Fruit fly (Drosophila melanogaster) whole organism, adult: Measurements from ENCODE around the gene dati.
A peak's percentile ranks its signal among the peaks of the same experiment; 100 is the strongest.

ENCODE experiments used
- CG11617 ChIP-seq: fragments of 200-800 bp; sonication (Bioruptor generic); optimal IDR thresholded peaks from 2 replicates; lab custom pipeline; 2017; ENCODE audit warnings: mild to moderate bottlenecking, missing biosample characterization, missing genetic modification reagents, missing genetic modification characterization
- CG12768 ChIP-seq: fragments of 200-800 bp; sonication (Bioruptor generic); optimal IDR thresholded peaks from 2 replicates; lab custom pipeline; 2017; ENCODE audit warnings: missing biosample characterization, missing genetic modification characterization, mild to moderate bottlenecking, moderate library complexity, missing genetic modification reagents
- CG14711 ChIP-seq: fragments of 200-800 bp; sonication (Bioruptor generic); optimal IDR thresholded peaks from 2 replicates; lab custom pipeline; 2018; ENCODE audit warnings: missing biosample characterization, mild to moderate bottlenecking, missing genetic modification characterization, moderate library complexity
- CG1620 ChIP-seq: fragments of 200-800 bp; sonication (Bioruptor generic); optimal IDR thresholded peaks from 2 replicates; lab custom pipeline; 2016; ENCODE audit warnings: missing biosample characterization, missing genetic modification characterization
- CG33017 ChIP-seq: fragments of 200-800 bp; sonication (Bioruptor generic); optimal IDR thresholded peaks from 2 replicates; lab custom pipeline; 2018; ENCODE audit warnings: missing biosample characterization, mild to moderate bottlenecking, missing genetic modification characterization, moderate library complexity
- CG5204 ChIP-seq: fragments of 200-800 bp; sonication (Bioruptor generic); optimal IDR thresholded peaks from 2 replicates; lab custom pipeline; 2016; ENCODE audit warnings: missing biosample characterization, missing genetic modification characterization
- CG7045 ChIP-seq: fragments of 200-800 bp; sonication (Bioruptor generic); optimal IDR thresholded peaks from 2 replicates; lab custom pipeline; 2017; ENCODE audit warnings: missing biosample characterization, mild to moderate bottlenecking, missing genetic modification characterization
- CG7101 ChIP-seq: fragments of 200-800 bp; sonication (Bioruptor generic); optimal IDR thresholded peaks from 2 replicates; lab custom pipeline; 2018; ENCODE audit warnings: missing biosample characterization, mild to moderate bottlenecking, missing genetic modification characterization, moderate library complexity
- Clk ChIP-seq: fragments of 200-800 bp; sonication (Bioruptor generic); optimal IDR thresholded peaks from 2 replicates; lab custom pipeline; 2017; ENCODE audit warnings: missing biosample characterization, missing genetic modification characterization
- Crg-1 ChIP-seq: fragments of 200-800 bp; sonication (Bioruptor generic); optimal IDR thresholded peaks from 2 replicates; lab custom pipeline; 2016; ENCODE audit warnings: missing biosample characterization, missing genetic modification characterization
- Hr96 ChIP-seq: fragments of 200-800 bp; sonication (Bioruptor generic); optimal IDR thresholded peaks from 2 replicates; lab custom pipeline; 2016; ENCODE audit warnings: missing biosample characterization, missing genetic modification characterization
- Mnt ChIP-seq: fragments of 200-800 bp; sonication (Bioruptor generic); optimal IDR thresholded peaks from 2 replicates; lab custom pipeline; 2016; ENCODE audit warnings: missing biosample characterization, mild to moderate bottlenecking, missing genetic modification characterization
- bab1 ChIP-seq: fragments of 200-800 bp; sonication (Bioruptor generic); optimal IDR thresholded peaks from 3 replicates; lab custom pipeline; 2019; ENCODE audit warnings: missing biosample characterization, mild to moderate bottlenecking, missing genetic modification characterization, moderate library complexity
- cic ChIP-seq: fragments of 200-800 bp; sonication (Bioruptor generic); optimal IDR thresholded peaks from 2 replicates; lab custom pipeline; 2017; ENCODE audit warnings: missing biosample characterization, mild to moderate bottlenecking, missing genetic modification characterization, moderate library complexity
- cnc ChIP-seq, 2 experiments: fragments of >200 bp; optimal IDR thresholded peaks; 2 replicates each; lab custom pipeline; 2017
- kay ChIP-seq: fragments of 200-800 bp; sonication (Bioruptor generic); peaks from one replicate; lab custom pipeline; 2016; ENCODE audit warnings: missing biosample characterization, missing genetic modification characterization, borderline replicate concordance
- ovo ChIP-seq: fragments of 200-800 bp; sonication (Bioruptor generic); optimal IDR thresholded peaks from 2 replicates; lab custom pipeline; 2016; ENCODE audit warnings: missing biosample characterization, missing genetic modification characterization
- pad ChIP-seq: fragments of 200-800 bp; sonication (Bioruptor generic); optimal IDR thresholded peaks from 3 replicates; lab custom pipeline; 2017; ENCODE audit warnings: missing biosample characterization, missing genetic modification characterization, mild to moderate bottlenecking, moderate library complexity, missing genetic modification reagents
- tj ChIP-seq: fragments of 200-800 bp; sonication (Bioruptor generic); optimal IDR thresholded peaks from 3 replicates; lab custom pipeline; 2017; ENCODE audit warnings: missing biosample characterization, mild to moderate bottlenecking, missing genetic modification characterization, moderate library complexity
- toe ChIP-seq: fragments of 200-800 bp; sonication (Bioruptor generic); optimal IDR thresholded peaks from 2 replicates; lab custom pipeline; 2016; ENCODE audit warnings: missing biosample characterization, missing genetic modification characterization

Gene dati

DNA sequence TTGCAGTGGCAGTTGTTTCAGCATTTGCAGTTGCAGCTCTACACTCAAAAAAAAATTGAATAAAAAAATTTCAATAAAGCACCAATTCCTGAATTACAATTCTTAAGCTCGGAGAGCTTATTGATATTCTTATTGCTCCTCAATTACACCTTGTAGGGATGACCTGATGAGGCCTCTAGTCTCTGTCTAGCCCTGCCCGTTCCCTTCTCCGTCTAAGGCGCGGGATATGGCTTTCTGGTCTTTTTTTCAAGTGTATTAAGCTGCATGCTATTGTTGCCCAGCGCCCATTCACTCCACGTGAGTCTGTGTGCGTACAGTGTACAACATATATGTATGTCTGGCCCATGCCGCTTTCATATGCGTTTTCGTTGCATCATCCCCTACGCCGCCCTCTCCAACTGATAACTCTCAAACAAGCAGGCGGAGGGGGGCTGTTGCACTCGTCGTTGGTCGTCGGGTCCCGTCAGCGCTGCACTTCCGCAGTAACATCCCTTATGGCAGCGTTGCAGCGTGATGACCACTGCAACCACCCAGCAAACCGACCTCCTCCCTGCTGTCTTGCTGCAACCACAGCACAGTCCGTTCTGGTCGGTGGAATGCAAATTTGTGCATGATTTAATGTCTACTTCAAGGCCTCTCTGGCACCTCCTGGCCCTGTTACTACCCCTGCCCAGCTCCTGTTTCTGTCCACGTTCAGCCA is 614 bp upstream of the dati start:
- TF ChIP-seq CG11617 (no peak), toe (GFP tag; lab: Kevin White, UChicago) (no peak), Clk (no peak), pad (GFP tag; lab: Kevin White, UChicago) (no peak), CG33017 (tag; lab: Kevin White, UChicago) (no peak), tj (GFP tag; lab: Kevin White, UChicago) (no peak), kay (GFP tag; lab: Kevin White, UChicago) (no peak), bab1 (no peak), ovo (GFP tag; lab: Kevin White, UChicago) (no peak), Hr96 (GFP tag; lab: Kevin White, UChicago) (no peak), Crg-1 (no peak), cnc (optimal IDR thresholded peaks at IDR 0.05; lab: Kevin White, UChicago) (no peak)

DNA sequence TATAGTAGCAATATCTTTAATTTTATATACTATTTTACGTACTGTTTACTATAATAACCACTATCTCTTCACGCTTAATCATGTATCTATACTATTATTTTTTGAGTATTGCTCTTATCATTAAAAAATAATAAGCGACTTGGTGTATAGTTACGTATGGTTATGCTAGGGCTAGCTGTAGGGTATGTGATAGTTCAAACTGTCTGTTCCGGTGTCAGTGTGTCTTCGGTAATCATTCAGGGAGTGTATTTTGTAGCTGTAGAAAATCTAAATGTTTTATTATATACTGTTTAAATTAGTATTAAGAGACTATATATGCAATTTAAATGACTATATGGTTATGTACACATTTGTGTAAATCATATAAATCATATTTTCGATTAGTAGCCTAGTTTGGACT is 950 bp downstream of the dati start:
- no peak for TF ChIP-seq pad (GFP tag; lab: Kevin White, UChicago)
- TF ChIP-seq CG12768 (GFP tag; lab: Kevin White, UChicago) = no peak
- TF ChIP-seq CG7045 = no peak
- TF ChIP-seq CG33017 (tag; lab: Kevin White, UChicago) = no peak
- no peak for TF ChIP-seq Mnt (GFP tag; lab: Kevin White, UChicago)
- no peak for TF ChIP-seq cic (GFP tag; lab: Kevin White, UChicago)
- TF ChIP-seq toe (GFP tag; lab: Kevin White, UChicago) = no peak
- no peak for TF ChIP-seq cnc (optimal IDR thresholded peaks at IDR 0.05; lab: Kevin White, UChicago)
- TF ChIP-seq CG14711 (tag; lab: Kevin White, UChicago) = no peak
- no peak for TF ChIP-seq kay (GFP tag; lab: Kevin White, UChicago)
- no peak for TF ChIP-seq CG5204 (GFP tag; lab: Kevin White, UChicago)
- TF ChIP-seq CG11617 = no peak
- no peak for TF ChIP-seq CG1620 (GFP tag; lab: Kevin White, UChicago)
- TF ChIP-seq CG7101 (tag; lab: Kevin White, UChicago) = no peak
- TF ChIP-seq bab1 = no peak

DNA sequence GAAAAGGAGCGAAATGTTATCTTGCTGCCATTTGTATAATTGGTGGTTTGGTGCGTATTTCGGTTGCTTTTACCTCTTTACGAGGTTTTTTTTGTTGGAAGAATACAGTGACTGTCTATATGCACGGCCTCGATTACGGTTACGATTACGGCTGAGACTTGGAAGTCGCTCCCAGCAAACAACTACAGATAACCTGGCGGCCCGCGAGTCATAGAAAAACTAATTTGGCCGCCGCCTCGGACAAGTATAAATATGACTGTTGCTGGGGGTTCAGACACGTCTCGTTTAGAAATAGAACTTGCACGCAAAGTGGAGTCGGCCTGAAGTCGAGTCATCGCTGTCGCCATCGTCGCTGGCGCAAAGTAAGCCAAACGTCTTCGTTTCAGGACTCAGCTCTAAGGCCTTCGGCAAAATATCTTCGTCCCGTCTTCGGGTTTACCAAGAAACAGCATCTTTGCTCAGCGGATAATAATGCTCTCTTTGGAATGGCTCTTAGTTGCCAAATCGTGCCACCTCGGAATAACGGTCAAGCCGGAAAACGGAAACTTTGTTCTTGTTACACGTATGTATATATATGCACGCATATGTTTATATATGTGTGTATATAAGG is 2.1 kb downstream of the dati start:
- TF ChIP-seq Clk = no peak
- TF ChIP-seq CG7101 (tag; lab: Kevin White, UChicago) = no peak
- TF ChIP-seq bab1 = no peak
- no peak for TF ChIP-seq CG11617
- no peak for TF ChIP-seq pad (GFP tag; lab: Kevin White, UChicago)
- TF ChIP-seq Crg-1 = no peak
- TF ChIP-seq cic (GFP tag; lab: Kevin White, UChicago) = no peak
- TF ChIP-seq tj (GFP tag; lab: Kevin White, UChicago) = no peak
- TF ChIP-seq CG7045 = no peak
- TF ChIP-seq Hr96 (GFP tag; lab: Kevin White, UChicago) = no peak
- no peak for TF ChIP-seq CG12768 (GFP tag; lab: Kevin White, UChicago)
- TF ChIP-seq CG1620 (GFP tag; lab: Kevin White, UChicago) = no peak
- TF ChIP-seq toe (GFP tag; lab: Kevin White, UChicago) = no peak
- no peak for TF ChIP-seq cnc (optimal IDR thresholded peaks at IDR 0.05; lab: Kevin White, UChicago)
- no peak for TF ChIP-seq ovo (GFP tag; lab: Kevin White, UChicago)

DNA sequence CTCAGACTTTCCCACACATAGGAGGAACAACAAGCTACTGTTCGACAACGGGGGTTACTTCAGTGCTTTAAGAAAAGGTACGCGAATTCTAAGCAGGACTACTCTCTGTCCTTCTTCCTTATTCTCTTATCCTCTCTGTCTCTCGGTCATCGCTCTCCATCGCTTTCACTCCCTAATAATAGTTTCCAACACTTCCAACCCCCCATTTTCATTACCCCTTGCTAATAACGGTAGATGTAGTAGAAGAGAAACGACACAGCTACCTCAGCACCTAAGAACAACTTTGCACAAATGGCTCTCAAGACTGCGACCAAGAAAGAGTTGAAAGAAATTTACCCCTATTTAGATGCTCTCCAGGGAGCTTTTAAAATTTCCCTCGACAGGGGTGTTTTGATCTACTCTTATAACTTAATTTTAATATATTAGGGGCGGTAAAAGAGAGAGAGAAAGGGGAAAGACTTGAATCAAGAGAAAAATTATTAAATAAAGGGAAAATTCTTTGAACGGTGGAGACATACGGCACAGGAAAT is 6.6 kb downstream of the dati start:
- TF ChIP-seq pad (GFP tag; lab: Kevin White, UChicago) (peak; percentile 90), Crg-1 (no peak), ovo (GFP tag; lab: Kevin White, UChicago) (no peak), CG33017 (tag; lab: Kevin White, UChicago) (no peak)

DNA sequence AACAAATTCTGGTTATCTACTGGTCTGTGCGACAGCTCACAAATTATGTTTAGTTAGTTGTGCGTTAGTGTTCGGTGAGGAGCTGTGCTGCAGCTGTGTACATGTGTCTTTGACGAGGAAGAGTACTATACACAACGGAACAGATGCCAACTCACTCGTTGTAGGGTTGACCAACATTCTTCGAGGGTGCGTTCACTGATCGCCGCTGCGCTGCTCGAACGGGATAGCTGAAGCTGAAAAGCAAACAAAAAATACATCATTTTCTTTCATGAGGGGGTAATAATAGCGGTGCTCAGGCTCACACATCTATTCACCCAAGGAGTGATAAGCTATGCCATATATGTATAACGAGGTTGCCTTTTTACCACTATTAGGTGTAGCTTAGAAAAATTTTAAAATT is 8.7 kb downstream of the dati start:
- TF ChIP-seq ovo (GFP tag; lab: Kevin White, UChicago) (no peak), tj (GFP tag; lab: Kevin White, UChicago) (no peak), Hr96 (GFP tag; lab: Kevin White, UChicago) (no peak), CG12768 (GFP tag; lab: Kevin White, UChicago) (no peak), Clk (no peak), CG1620 (GFP tag; lab: Kevin White, UChicago) (no peak), CG11617 (no peak), bab1 (no peak), cnc (optimal IDR thresholded peaks at IDR 0.05; lab: Kevin White, UChicago) (no peak), cic (GFP tag; lab: Kevin White, UChicago) (no peak), pad (GFP tag; lab: Kevin White, UChicago) (no peak)

DNA sequence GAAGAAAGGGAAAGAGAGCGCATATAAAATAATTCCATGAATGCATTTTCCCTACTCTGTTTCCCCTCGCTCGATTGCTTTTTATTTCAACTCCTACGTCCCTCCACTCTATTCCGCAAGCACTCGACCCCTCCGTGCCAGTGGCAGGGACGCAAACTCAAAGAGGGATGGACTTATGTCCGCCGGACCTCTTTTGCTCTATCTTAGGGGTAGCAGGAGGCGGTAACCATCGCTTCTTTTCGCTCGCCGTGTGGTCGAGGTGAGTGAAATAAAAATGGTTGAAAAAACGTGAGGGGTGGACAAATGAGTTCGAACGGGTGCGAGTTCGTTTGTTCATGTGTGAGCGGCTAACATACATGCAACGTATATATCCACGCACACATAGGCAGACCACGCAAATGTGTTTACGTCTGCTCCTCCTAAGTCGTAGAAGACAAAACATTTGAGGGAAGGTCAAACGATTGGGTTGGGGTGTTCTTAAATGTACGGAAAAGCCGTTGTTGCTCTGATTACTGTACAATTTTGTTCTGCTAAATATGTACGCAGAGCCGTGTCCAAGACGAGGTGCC is 10.1 kb downstream of the dati start:
- TF ChIP-seq pad (GFP tag; lab: Kevin White, UChicago) = peak; percentile 79
- TF ChIP-seq Crg-1 = no peak
